Fruit fly (Drosophila melanogaster): ENCODE measurements around the gene RfC38.

DNA sequence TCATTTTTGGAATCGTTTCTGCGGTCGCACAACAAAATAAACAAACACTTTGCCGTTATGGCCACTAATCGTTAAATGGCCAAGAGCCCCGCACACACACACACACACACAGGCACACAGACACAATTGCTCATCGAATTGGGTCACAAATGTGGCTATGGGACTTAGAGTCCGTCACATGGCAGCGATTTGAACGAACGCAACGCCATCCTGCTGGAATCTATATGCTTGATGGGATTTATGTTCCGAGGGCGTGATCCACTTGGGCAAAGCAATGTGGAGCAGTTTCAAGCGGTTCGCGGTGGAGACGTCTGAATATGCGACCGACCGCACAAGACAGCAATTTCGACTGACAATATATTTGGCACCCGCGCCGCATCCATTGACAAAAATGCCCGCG lies 40.1 kb upstream of the RfC38 start:
- TF ChIP-seq CG12605 (GFP tag; IDR thresholded peaks at IDR 0.05) (no peak), CG17806 (tag; optimal IDR thresholded peaks at IDR 0.05) (no peak), CG14655 (GFP tag; optimal IDR thresholded peaks at IDR 0.05) (no peak), rn (GFP tag; IDR thresholded peaks at IDR 0.05) (no peak), Snoo (tag; optimal IDR thresholded peaks at IDR 0.05) (no peak), CG9948 (tag; optimal IDR thresholded peaks at IDR 0.05) (no peak), Pif1B (GFP tag; optimal IDR thresholded peaks at IDR 0.05) (no peak), CG32121 (GFP tag; IDR thresholded peaks at IDR 0.05) (no peak), EcR (GFP tag; optimal IDR thresholded peaks at IDR 0.05) (no peak), gl (tag; optimal IDR thresholded peaks at IDR 0.05) (no peak), CG8301 (tag; optimal IDR thresholded peaks at IDR 0.05) (no peak), Ets98B (GFP tag; IDR thresholded peaks at IDR 0.05) (no peak), CG10348 (GFP tag; IDR thresholded peaks at IDR 0.05) (no peak), CG34367 (tag; optimal IDR thresholded peaks at IDR 0.05) (no peak)
